Worm (Caenorhabditis elegans) whole organism, dauer: ENCODE results near the gene F35A5.2.

Experiments
- unc-62 ChIP-seq: sonication (generic microtip); optimal IDR thresholded peaks from 2 replicates; lab custom pipeline; 2017; ENCODE audit warnings: missing biosample characterization, missing genetic modification reagents, missing genetic modification characterization

Gene F35A5.2

ce11 chrX:3804837-3805236 lies at the start of gene F35A5.2:
Gene F35A5.2, plus strand, starts transcription at chrX:3805137.
- TF ChIP-seq unc-62 (GFP tag; lab: Kevin White, UChicago) = no peak

ce11 chrX:3755753-3756152 lies 49.2 kb upstream of the F35A5.2 start:
- no peak for TF ChIP-seq unc-62 (GFP tag; lab: Kevin White, UChicago)

DNA sequence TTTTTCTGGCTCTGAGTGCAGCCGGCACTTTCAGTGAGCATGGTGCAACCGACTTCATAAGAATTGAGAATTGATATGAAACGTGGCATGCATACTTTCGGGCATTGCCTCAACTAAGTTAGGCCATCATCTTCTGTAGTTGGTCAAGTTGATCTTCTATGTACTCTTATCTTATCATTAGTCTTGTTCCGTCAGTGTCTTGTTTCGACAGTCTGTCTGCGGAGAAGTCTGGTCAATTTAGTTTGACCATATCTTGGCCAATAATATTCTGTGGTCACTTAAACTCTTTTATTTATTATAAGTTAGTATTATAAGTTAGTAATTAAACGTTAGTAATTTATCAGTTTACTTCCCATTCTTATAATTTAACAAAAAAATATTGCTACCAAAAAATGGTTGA lies 48.7 kb upstream of the F35A5.2 start:
- TF ChIP-seq unc-62 (GFP tag; lab: Kevin White, UChicago) = no peak

DNA sequence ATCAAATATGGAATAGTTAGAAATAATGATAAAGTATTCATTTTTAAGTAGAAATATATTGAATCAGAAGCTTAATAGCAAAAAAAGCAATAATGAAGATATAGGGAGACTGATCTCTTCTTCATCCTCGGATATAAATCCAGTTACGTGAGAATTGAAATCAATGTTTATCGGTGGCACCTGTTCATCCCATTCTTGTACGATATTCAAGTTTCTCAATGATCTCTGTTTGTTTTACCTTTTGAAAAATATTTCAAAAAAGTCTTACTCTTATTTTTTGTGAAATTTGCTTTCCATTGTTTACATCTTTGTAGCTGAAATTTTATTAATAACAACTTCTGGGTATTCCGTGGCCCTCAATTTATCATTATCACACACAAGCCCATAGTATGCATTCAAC lies 46.5 kb upstream of the F35A5.2 start, which contains the start of gene T14G12.12:
Gene T14G12.12, minus strand, starts transcription at position 101 of the 400 bp plus-strand sequence.
- TF ChIP-seq unc-62 (GFP tag; lab: Kevin White, UChicago) = no peak

DNA sequence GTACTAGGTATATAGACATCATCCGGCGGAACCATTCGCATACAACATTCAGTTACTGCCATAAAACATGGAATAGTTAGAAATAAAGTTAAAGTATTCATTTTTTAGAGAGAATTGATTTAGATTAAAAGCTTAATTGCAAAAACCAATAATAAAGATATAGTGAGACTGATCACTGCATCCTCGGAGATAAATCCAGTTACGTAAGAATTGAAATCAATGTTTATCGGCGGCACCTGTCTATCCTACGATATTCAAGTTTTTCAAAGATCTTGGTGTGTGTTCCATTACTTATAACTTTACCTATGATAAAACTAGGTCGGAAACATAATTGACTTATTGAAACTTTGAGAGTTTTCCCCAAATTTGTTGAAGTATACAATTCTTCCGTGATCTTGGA lies 45.6 kb upstream of the F35A5.2 start, which contains the start of gene T14G12.6:
Gene T14G12.6, minus strand, starts transcription at position 101 of the 400 bp plus-strand sequence.
- TF ChIP-seq unc-62 (GFP tag; lab: Kevin White, UChicago) = no peak

- TF ChIP-seq unc-62 (GFP tag; lab: Kevin White, UChicago) = no peak
Observed at ce11 chrX:3759820-3760219, 45.1 kb upstream of the F35A5.2 start.

DNA sequence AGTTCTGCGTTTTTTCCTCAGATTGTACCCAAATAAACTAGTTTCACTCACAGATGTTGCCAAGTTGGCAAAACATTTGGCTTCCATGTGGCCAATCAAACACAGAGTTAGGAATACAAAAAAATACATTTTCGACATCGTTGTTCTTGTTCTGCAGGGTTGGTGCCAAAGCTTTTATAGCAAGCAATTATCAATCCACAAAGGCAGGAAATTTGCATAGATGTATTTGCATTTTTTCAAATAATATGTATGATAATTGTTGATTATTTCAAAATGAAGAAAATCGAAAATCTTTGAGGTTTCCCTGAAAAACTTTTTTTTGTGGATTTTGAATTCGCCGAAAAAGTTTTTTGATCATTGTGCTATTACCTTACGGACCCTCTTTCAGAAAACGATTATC lies 42.5 kb upstream of the F35A5.2 start, which contains the start of gene T14G12.11:
Gene T14G12.11, minus strand, starts transcription at position 138 of the 400 bp plus-strand sequence.
- TF ChIP-seq unc-62 (GFP tag; lab: Kevin White, UChicago) = no peak

ce11 chrX:3764295-3764694 lies 40.6 kb upstream of the F35A5.2 start, which contains the start of gene F47B7.3:
Gene F47B7.3, minus strand, starts transcription at chrX:3764395.
- TF ChIP-seq unc-62 (GFP tag; lab: Kevin White, UChicago) = no peak

- no peak for TF ChIP-seq unc-62 (GFP tag; lab: Kevin White, UChicago)
Observed at ce11 chrX:3766552-3766951, 38.4 kb upstream of the F35A5.2 start, which contains the start of gene F47B7.4. Gene F47B7.4, minus strand, starts transcription at chrX:3766652.

DNA sequence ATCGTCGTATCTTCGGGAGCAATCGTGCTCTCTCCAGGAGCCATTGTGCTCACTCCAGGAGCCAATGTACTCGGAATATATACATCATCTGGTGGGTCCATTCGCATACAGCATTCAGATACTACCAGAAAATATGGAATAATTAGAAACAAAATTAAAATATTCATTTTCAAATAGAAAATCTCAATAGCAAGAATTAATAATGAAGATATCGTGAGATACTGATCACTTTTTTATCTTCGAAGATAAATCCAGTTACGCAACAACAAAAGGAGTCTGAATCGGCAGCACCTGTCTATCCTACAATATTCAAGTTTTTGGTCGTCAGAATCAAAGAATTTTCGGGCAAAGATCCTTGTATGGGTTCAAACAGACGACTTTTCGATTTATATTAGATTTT lies 36.2 kb upstream of the F35A5.2 start, which contains the start of gene F47B7.5:
Gene F47B7.5, minus strand, starts transcription at position 101 of the 400 bp plus-strand sequence.
- TF ChIP-seq unc-62 (GFP tag; lab: Kevin White, UChicago) = no peak

ce11 chrX:3772405-3772804 lies 32.5 kb upstream of the F35A5.2 start, which contains the start of gene F47B7.2:
Gene F47B7.2, plus strand, starts transcription at chrX:3772762.
- TF ChIP-seq unc-62 (GFP tag; lab: Kevin White, UChicago) = no peak

DNA sequence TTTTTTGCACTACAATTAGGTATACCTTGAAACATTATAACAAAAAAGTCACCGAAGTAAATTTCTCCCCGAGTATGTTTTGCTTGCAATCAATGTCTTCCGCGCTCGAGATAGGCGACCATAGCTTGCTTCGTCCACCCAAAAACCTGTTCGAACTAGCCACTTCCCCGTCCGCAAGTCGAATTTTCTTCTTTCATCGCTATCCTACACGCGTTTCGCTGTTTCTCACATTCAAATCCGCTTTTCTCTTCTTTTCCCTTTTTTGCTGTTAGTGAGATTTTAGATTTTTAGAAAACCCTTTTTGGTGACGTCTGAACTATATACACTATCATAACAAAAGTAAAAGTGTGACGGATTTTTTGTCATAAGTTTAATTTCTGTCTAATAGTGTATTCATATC lies 31.7 kb upstream of the F35A5.2 start:
- TF ChIP-seq unc-62 (GFP tag; lab: Kevin White, UChicago) = no peak

DNA sequence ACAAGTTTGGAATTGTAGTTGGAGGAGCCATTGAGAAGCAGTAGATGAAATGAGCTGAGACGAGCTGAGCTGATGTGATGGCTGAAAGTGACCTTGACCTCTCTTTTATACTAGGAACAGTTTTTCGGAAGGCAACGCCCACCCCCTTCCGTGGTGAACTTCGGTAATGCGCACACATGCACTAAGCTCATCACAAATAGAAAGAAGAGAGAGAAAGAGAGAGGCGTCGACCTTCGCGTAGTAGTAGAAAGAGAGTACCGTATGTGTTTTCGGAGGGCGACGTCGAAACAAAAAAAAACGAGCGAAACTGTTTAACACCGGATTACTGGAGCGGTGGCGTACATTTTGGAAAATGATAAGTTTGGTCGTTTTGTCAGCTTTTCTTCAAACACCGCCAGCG lies 23.9 kb upstream of the F35A5.2 start, which contains the start of gene marg-1:
Gene marg-1, minus strand, starts transcription at position 101 of the 400 bp plus-strand sequence.
- no peak for TF ChIP-seq unc-62 (GFP tag; lab: Kevin White, UChicago)

ce11 chrX:3783659-3784058 lies 21.3 kb upstream of the F35A5.2 start:
- TF ChIP-seq unc-62 (GFP tag; lab: Kevin White, UChicago) = no peak

ce11 chrX:3785111-3785808 lies 19.7 kb upstream of the F35A5.2 start:
- no peak for TF ChIP-seq unc-62 (GFP tag; lab: Kevin White, UChicago)

DNA sequence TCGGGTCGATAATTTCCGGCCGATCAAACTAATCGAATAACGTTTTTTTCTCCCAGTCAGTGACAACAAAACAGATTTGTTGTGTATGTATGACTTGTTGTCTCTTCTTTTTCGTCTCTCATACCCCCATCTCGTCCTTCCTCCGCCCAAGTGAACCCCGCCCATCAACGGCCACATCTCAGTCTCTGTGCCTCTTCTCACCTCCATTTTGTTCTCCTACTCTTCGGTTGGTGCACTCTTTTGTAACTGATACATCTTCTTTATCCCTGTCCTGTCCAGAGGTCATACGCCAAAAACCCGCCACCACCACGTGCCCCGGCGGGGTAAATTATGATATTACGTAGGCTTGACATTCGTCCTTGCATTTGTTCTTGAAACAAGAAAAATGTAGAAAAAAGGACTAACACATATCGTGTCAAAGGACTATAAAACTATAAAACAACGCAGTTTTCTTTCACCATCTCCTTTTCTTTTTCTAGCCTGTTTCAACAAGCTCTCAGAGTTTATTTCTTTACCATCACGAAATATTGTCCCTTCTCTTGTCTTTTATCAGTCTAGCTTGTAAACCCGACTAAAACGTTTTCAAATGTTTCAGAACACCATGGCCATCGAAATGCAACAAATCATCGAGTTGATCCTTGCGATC lies 17.4 kb upstream of the F35A5.2 start, which contains the start of gene pmpl-1:
Gene pmpl-1, plus strand, starts transcription at position 596 of the 646 bp plus-strand sequence.
- no peak for TF ChIP-seq unc-62 (GFP tag; lab: Kevin White, UChicago)
